Fruit fly (Drosophila melanogaster) whole organism, wandering third instar larva: ENCODE data around the gene mil.

Experiments used
- Hnf4 ChIP-seq: fragments of 200-800 bp; sonication (Bioruptor generic); optimal IDR thresholded peaks from 2 replicates; lab custom pipeline; 2016; ENCODE audit warnings: missing biosample characterization, mild to moderate bottlenecking, missing genetic modification characterization
- Jra ChIP-seq: sonication (Bioruptor generic); optimal IDR thresholded peaks from 2 replicates; lab custom pipeline; 2016; ENCODE audit warnings: missing biosample characterization, missing genetic modification characterization
- Rel ChIP-seq, 2 experiments: fragments of 200-800 bp; sonication (Bioruptor generic) in 1 of 2; optimal IDR thresholded peaks; 2 replicates in 1 of 2; 3 replicates in 1 of 2; lab custom pipeline; 2016 to 2019; ENCODE audit warnings: mild to moderate bottlenecking in 2 of 2, missing biosample characterization in 2 of 2, missing genetic modification characterization in 2 of 2, moderate library complexity in 1 of 2
- br ChIP-seq: fragments of 200-800 bp; sonication (Bioruptor generic); optimal IDR thresholded peaks from 2 replicates; lab custom pipeline; 2016; ENCODE audit warnings: missing biosample characterization, missing genetic modification characterization
- brk ChIP-seq: fragments of 200-800 bp; sonication (Bioruptor generic); optimal IDR thresholded peaks from 2 replicates; lab custom pipeline; 2016; ENCODE audit warnings: missing biosample characterization, mild to moderate bottlenecking, missing genetic modification characterization
- foxo ChIP-seq, 2 experiments: fragments of 200-800 bp; sonication (Bioruptor generic); optimal IDR thresholded peaks; 2 replicates in 1 of 2; 3 replicates in 1 of 2; lab custom pipeline; 2016 to 2017; ENCODE audit warnings: missing biosample characterization in 2 of 2, missing genetic modification characterization in 2 of 2
- usp ChIP-seq: fragments of >200 bp; optimal IDR thresholded peaks from 2 replicates; lab custom pipeline; 2017; ENCODE audit warnings: missing biosample characterization, missing genetic modification characterization

dm6 chr3R:27920883-27921282, 8.6 kb downstream of the mil start, which contains the start of gene CG12259:
- TF ChIP-seq Jra (GFP tag; lab: Kevin White, UChicago) = no peak
- TF ChIP-seq br = no peak
- TF ChIP-seq brk (GFP tag; lab: Kevin White, UChicago) = no peak
- no peak for TF ChIP-seq Rel (GFP tag; optimal IDR thresholded peaks at IDR 0.05; lab: Kevin White, UChicago)
- TF ChIP-seq Rel (tag; optimal IDR thresholded peaks at IDR 0.05; lab: Kevin White, UChicago) = no peak
- TF ChIP-seq usp (GFP tag; lab: Kevin White, UChicago) = no peak
- no peak for TF ChIP-seq Hnf4 (GFP tag; lab: Kevin White, UChicago)
- TF ChIP-seq foxo (GFP tag; optimal IDR thresholded peaks at IDR 0.05; lab: Kevin White, UChicago) = no peak
